Fruit fly (Drosophila melanogaster) whole organism, wandering third instar larva: ENCODE data around the gene CG31274.
A peak's percentile ranks its signal among the peaks of the same experiment; 100 is the strongest.

Source experiments
- Abd-B ChIP-seq: fragments of >200 bp; optimal IDR thresholded peaks from 2 replicates; lab custom pipeline; 2017; ENCODE audit warnings: missing biosample characterization, missing genetic modification characterization
- CG32264 ChIP-seq: fragments of 200-800 bp; sonication (Bioruptor generic); optimal IDR thresholded peaks from 2 replicates; lab custom pipeline; 2016; ENCODE audit warnings: missing biosample characterization, missing genetic modification characterization
- CG9705 ChIP-seq: fragments of 200-800 bp; sonication (Bioruptor generic); optimal IDR thresholded peaks from 2 replicates; lab custom pipeline; 2018; ENCODE audit warnings: missing biosample characterization, mild to moderate bottlenecking, missing genetic modification characterization
- CrebA ChIP-seq: fragments of 200-800 bp; sonication (Bioruptor generic); optimal IDR thresholded peaks from 2 replicates; lab custom pipeline; 2016; ENCODE audit warnings: missing biosample characterization, mild to moderate bottlenecking, missing genetic modification characterization, borderline replicate concordance
- Dfd ChIP-seq: fragments of >200 bp; optimal IDR thresholded peaks from 2 replicates; lab custom pipeline; 2017; ENCODE audit warnings: missing biosample characterization, missing genetic modification characterization
- Dif ChIP-seq: fragments of 200-275, 200-300 bp; sonication (Bioruptor generic); optimal IDR thresholded peaks from 2 replicates; lab custom pipeline; 2018; ENCODE audit warnings: missing biosample characterization, missing genetic modification characterization; ENCODE audit not compliant: partially characterized antibody
- GATAd ChIP-seq: sonication (Bioruptor generic); optimal IDR thresholded peaks from 2 replicates; lab custom pipeline; 2016; ENCODE audit warnings: missing biosample characterization, missing genetic modification characterization
- HLH106 ChIP-seq: fragments of 200-800 bp; optimal IDR thresholded peaks from 3 replicates; lab custom pipeline; 2019; ENCODE audit warnings: missing biosample characterization, mild to moderate bottlenecking, missing genetic modification characterization, moderate library complexity
- Hnf4 ChIP-seq: fragments of 200-800 bp; sonication (Bioruptor generic); optimal IDR thresholded peaks from 2 replicates; lab custom pipeline; 2016; ENCODE audit warnings: missing biosample characterization, mild to moderate bottlenecking, missing genetic modification characterization
- Hr78 ChIP-seq: fragments of >200 bp; optimal IDR thresholded peaks from 2 replicates; lab custom pipeline; 2017; ENCODE audit warnings: missing biosample characterization, missing genetic modification characterization
- Hr83 ChIP-seq: fragments of 200-300 bp; sonication (Bioruptor generic); optimal IDR thresholded peaks from 2 replicates; lab custom pipeline; 2016; ENCODE audit warnings: missing biosample characterization, mild to moderate bottlenecking, missing genetic modification characterization, moderate library complexity; ENCODE audit not compliant: poor library complexity, severe bottlenecking
- Jra ChIP-seq: sonication (Bioruptor generic); optimal IDR thresholded peaks from 2 replicates; lab custom pipeline; 2016; ENCODE audit warnings: missing biosample characterization, missing genetic modification characterization
- Mio ChIP-seq: sonication (Bioruptor generic); optimal IDR thresholded peaks from 2 replicates; lab custom pipeline; 2016; ENCODE audit warnings: missing biosample characterization, missing genetic modification characterization
- Myc ChIP-seq: fragments of >200 bp; optimal IDR thresholded peaks from 2 replicates; lab custom pipeline; 2017
- N ChIP-seq: fragments of >200 bp; optimal IDR thresholded peaks from 2 replicates; lab custom pipeline; 2018; ENCODE audit warnings: missing biosample characterization, missing external identifiers, missing genetic modification characterization
- OdsH ChIP-seq: fragments of 200-800 bp; sonication (Bioruptor generic); optimal IDR thresholded peaks from 2 replicates; lab custom pipeline; 2016; ENCODE audit warnings: missing biosample characterization, mild to moderate bottlenecking, missing genetic modification characterization
- Rel ChIP-seq, 2 experiments: fragments of 200-800 bp; sonication (Bioruptor generic) in 1 of 2; optimal IDR thresholded peaks; 2 replicates in 1 of 2; 3 replicates in 1 of 2; lab custom pipeline; 2016 to 2019; ENCODE audit warnings: mild to moderate bottlenecking in 2 of 2, missing biosample characterization in 2 of 2, missing genetic modification characterization in 2 of 2, moderate library complexity in 1 of 2
- Sp1 ChIP-seq: fragments of 200-800 bp; sonication (Bioruptor generic); optimal IDR thresholded peaks from 3 replicates; lab custom pipeline; 2019; ENCODE audit warnings: missing biosample characterization, mild to moderate bottlenecking, missing genetic modification characterization, moderate library complexity
- Vsx2 ChIP-seq: fragments of 200-300, 225-300 bp; sonication (Bioruptor generic); optimal IDR thresholded peaks from 2 replicates; lab custom pipeline; 2018; ENCODE audit warnings: missing biosample characterization, missing genetic modification characterization; ENCODE audit not compliant: partially characterized antibody
- br ChIP-seq: fragments of 200-800 bp; sonication (Bioruptor generic); optimal IDR thresholded peaks from 2 replicates; lab custom pipeline; 2016; ENCODE audit warnings: missing biosample characterization, missing genetic modification characterization
- brk ChIP-seq: fragments of 200-800 bp; sonication (Bioruptor generic); optimal IDR thresholded peaks from 2 replicates; lab custom pipeline; 2016; ENCODE audit warnings: missing biosample characterization, mild to moderate bottlenecking, missing genetic modification characterization
- dl ChIP-seq, 2 experiments: fragments of 175-275, 200-275 bp in 1 of 2; fragments of 200-275 bp in 1 of 2; sonication (Bioruptor generic); optimal IDR thresholded peaks; lab custom pipeline; 2018; ENCODE audit warnings: mild to moderate bottlenecking in 2 of 2, missing biosample characterization in 2 of 2, missing genetic modification characterization in 2 of 2, moderate library complexity in 2 of 2; ENCODE audit not compliant: partially characterized antibody in 2 of 2, insufficient read depth in 1 of 2
- dmrt93B ChIP-seq: fragments of 200-800 bp; sonication (Bioruptor generic); optimal IDR thresholded peaks from 2 replicates; lab custom pipeline; 2018; ENCODE audit warnings: missing biosample characterization, mild to moderate bottlenecking, missing genetic modification characterization
- dsf ChIP-seq: sonication (Bioruptor generic); optimal IDR thresholded peaks from 2 replicates; lab custom pipeline; 2016; ENCODE audit warnings: missing biosample characterization, missing genetic modification characterization, borderline replicate concordance
- ey ChIP-seq: fragments of 200-800 bp; sonication (Bioruptor generic); optimal IDR thresholded peaks from 2 replicates; lab custom pipeline; 2016; ENCODE audit warnings: missing biosample characterization, missing genetic modification characterization
- foxo ChIP-seq, 2 experiments: fragments of 200-800 bp; sonication (Bioruptor generic); optimal IDR thresholded peaks; 2 replicates in 1 of 2; 3 replicates in 1 of 2; lab custom pipeline; 2016 to 2017; ENCODE audit warnings: missing biosample characterization in 2 of 2, missing genetic modification characterization in 2 of 2
- fru ChIP-seq: fragments of 200-800 bp; sonication (Bioruptor generic); optimal IDR thresholded peaks from 3 replicates; lab custom pipeline; 2016; ENCODE audit warnings: missing biosample characterization, mild to moderate bottlenecking, missing genetic modification characterization
- h ChIP-seq: fragments of 200-800 bp; sonication (Bioruptor generic); optimal IDR thresholded peaks from 3 replicates; lab custom pipeline; 2016; ENCODE audit warnings: missing biosample characterization, mild to moderate bottlenecking, missing genetic modification characterization
- jim ChIP-seq: fragments of 175-275, 200-325 bp; sonication (Bioruptor generic); optimal IDR thresholded peaks from 2 replicates; lab custom pipeline; 2016; ENCODE audit warnings: missing biosample characterization, mild to moderate bottlenecking, missing genetic modification characterization
- lola ChIP-seq: fragments of >200 bp; optimal IDR thresholded peaks from 2 replicates; lab custom pipeline; 2017; ENCODE audit warnings: missing biosample characterization, missing genetic modification characterization
- pan ChIP-seq: fragments of >200 bp; optimal IDR thresholded peaks from 2 replicates; lab custom pipeline; 2017
- psq ChIP-seq: fragments of 200-800 bp; sonication (Bioruptor generic); optimal IDR thresholded peaks from 3 replicates; lab custom pipeline; 2017; ENCODE audit warnings: missing biosample characterization, mild to moderate bottlenecking, missing genetic modification characterization, moderate library complexity
- rgr ChIP-seq: fragments of 200-800 bp; sonication (Bioruptor generic); optimal IDR thresholded peaks from 3 replicates; lab custom pipeline; 2016; ENCODE audit warnings: missing biosample characterization, mild to moderate bottlenecking, missing genetic modification characterization
- sage ChIP-seq: fragments of 200-800 bp; sonication (Bioruptor generic); optimal IDR thresholded peaks from 2 replicates; lab custom pipeline; 2016; ENCODE audit warnings: missing biosample characterization, mild to moderate bottlenecking, missing genetic modification characterization
- sv ChIP-seq: fragments of 200-800 bp; sonication (Bioruptor generic); optimal IDR thresholded peaks from 3 replicates; lab custom pipeline; 2016; ENCODE audit warnings: missing biosample characterization, missing genetic modification characterization
- tai ChIP-seq: sonication (Bioruptor generic); optimal IDR thresholded peaks from 2 replicates; lab custom pipeline; 2016; ENCODE audit warnings: missing biosample characterization, missing genetic modification characterization
- usp ChIP-seq: fragments of >200 bp; optimal IDR thresholded peaks from 2 replicates; lab custom pipeline; 2017; ENCODE audit warnings: missing biosample characterization, missing genetic modification characterization
- woc ChIP-seq: sonication (Bioruptor generic); optimal IDR thresholded peaks from 2 replicates; lab custom pipeline; 2016; ENCODE audit warnings: missing biosample characterization, mild to moderate bottlenecking, missing genetic modification characterization

Gene CG31274

dm6 chr3R:16984221-16984620, 8.6 kb upstream of the CG31274 start:
- TF ChIP-seq GATAd (GFP tag; lab: Kevin White, UChicago) = no peak
- no peak for TF ChIP-seq brk (GFP tag; lab: Kevin White, UChicago)
- no peak for TF ChIP-seq ey (GFP tag; lab: Kevin White, UChicago)
- TF ChIP-seq usp (GFP tag; lab: Kevin White, UChicago) = no peak

dm6 chr3R:16985547-16985946, 7.3 kb upstream of the CG31274 start:
- peak; percentile 4 for TF ChIP-seq Hnf4 (GFP tag; lab: Kevin White, UChicago)
- peak in 1 of 2 experiments; percentile 67 for TF ChIP-seq foxo (GFP tag; optimal IDR thresholded peaks at IDR 0.05; lab: Kevin White, UChicago)
- no peak for TF ChIP-seq N (GFP tag; lab: Kevin White, UChicago)
- no peak for TF ChIP-seq CG9705 (GFP tag; lab: Kevin White, UChicago)
- TF ChIP-seq fru (GFP tag; lab: Kevin White, UChicago) = peak; percentile 66
- TF ChIP-seq Hr83 (GFP tag; lab: Kevin White, UChicago) = no peak
- no peak for TF ChIP-seq Vsx2
- TF ChIP-seq br = peak; percentile 57
- no peak for TF ChIP-seq sage
- TF ChIP-seq h (GFP tag; lab: Kevin White, UChicago) = peak; percentile 35
- TF ChIP-seq usp (GFP tag; lab: Kevin White, UChicago) = no peak
- no peak for TF ChIP-seq Jra (GFP tag; lab: Kevin White, UChicago)
- peak; percentile 1 for TF ChIP-seq woc
- TF ChIP-seq brk (GFP tag; lab: Kevin White, UChicago) = no peak
- TF ChIP-seq OdsH (GFP tag; lab: Kevin White, UChicago) = peak; percentile 32
- TF ChIP-seq CG32264 (GFP tag; lab: Kevin White, UChicago) = no peak
- peak; percentile 39 for TF ChIP-seq rgr (GFP tag; lab: Kevin White, UChicago)
- peak; percentile 46 for TF ChIP-seq dmrt93B (GFP tag; lab: Kevin White, UChicago)
- TF ChIP-seq Sp1 (GFP tag; lab: Kevin White, UChicago) = peak; percentile 11
- peak; percentile 21 for TF ChIP-seq pan
- TF ChIP-seq ey (GFP tag; lab: Kevin White, UChicago) = peak; percentile 50
- peak; percentile 62 for TF ChIP-seq HLH106
- peak; percentile 39 for TF ChIP-seq psq (GFP tag; lab: Kevin White, UChicago)

dm6 chr3R:16986181-16987074, 6.4 kb upstream of the CG31274 start:
- TF ChIP-seq woc = peak; percentile 87
- no peak for TF ChIP-seq Myc (lab: Kevin White, UChicago)
- peak; percentile 24 for TF ChIP-seq brk (GFP tag; lab: Kevin White, UChicago)
- TF ChIP-seq sv = peak; percentile 87
- TF ChIP-seq CG9705 (GFP tag; lab: Kevin White, UChicago) = peak; percentile 64
- peak; percentile 78 for TF ChIP-seq Jra (GFP tag; lab: Kevin White, UChicago)
- no peak for TF ChIP-seq Dif (GFP tag; lab: Kevin White, UChicago)
- TF ChIP-seq dl (GFP tag; optimal IDR thresholded peaks at IDR 0.05; lab: Kevin White, UChicago; ENCODE audit: insufficient read depth in 1 of 2, partially characterized antibody in 2 of 2) = no peak
- no peak for TF ChIP-seq Abd-B
- peak; percentile 90 for TF ChIP-seq CG32264 (GFP tag; lab: Kevin White, UChicago)
- no peak for TF ChIP-seq Dfd
- TF ChIP-seq GATAd (GFP tag; lab: Kevin White, UChicago) = no peak
- TF ChIP-seq Sp1 (GFP tag; lab: Kevin White, UChicago) = peak; percentile 86
- no peak for TF ChIP-seq pan
- TF ChIP-seq Mio = peak; percentile 83
- peak; percentile 66 for TF ChIP-seq CrebA (GFP tag; lab: Kevin White, UChicago)
- peak; percentile 57 for TF ChIP-seq sage
- no peak for TF ChIP-seq usp (GFP tag; lab: Kevin White, UChicago)
- no peak for TF ChIP-seq Vsx2
- TF ChIP-seq HLH106 = peak; percentile 91
- peak; percentile 95 for TF ChIP-seq fru (GFP tag; lab: Kevin White, UChicago)
- peak; percentile 49 for TF ChIP-seq Hr83 (GFP tag; lab: Kevin White, UChicago)
- peak; percentile 83 for TF ChIP-seq psq (GFP tag; lab: Kevin White, UChicago)
- TF ChIP-seq lola (GFP tag; lab: Kevin White, UChicago) = no peak
- peak; percentile 77 for TF ChIP-seq dmrt93B (GFP tag; lab: Kevin White, UChicago)
- TF ChIP-seq ey (GFP tag; lab: Kevin White, UChicago) = peak; percentile 96
- TF ChIP-seq br = peak; percentile 95
- TF ChIP-seq Hnf4 (GFP tag; lab: Kevin White, UChicago) = peak; percentile 86
- TF ChIP-seq foxo (GFP tag; optimal IDR thresholded peaks at IDR 0.05; lab: Kevin White, UChicago) = peak; percentile 90 to 96
- no peak for TF ChIP-seq dsf (GFP tag; lab: Kevin White, UChicago)
- peak; percentile 70 for TF ChIP-seq tai (GFP tag; lab: Kevin White, UChicago)
- TF ChIP-seq h (GFP tag; lab: Kevin White, UChicago) = peak; percentile 97
- no peak for TF ChIP-seq N (GFP tag; lab: Kevin White, UChicago)
- TF ChIP-seq rgr (GFP tag; lab: Kevin White, UChicago) = peak; percentile 91
- peak; percentile 93 for TF ChIP-seq OdsH (GFP tag; lab: Kevin White, UChicago)
- TF ChIP-seq jim (GFP tag; lab: Kevin White, UChicago) = no peak
- no peak for TF ChIP-seq Rel (GFP tag; optimal IDR thresholded peaks at IDR 0.05; lab: Kevin White, UChicago)
- TF ChIP-seq Rel (tag; optimal IDR thresholded peaks at IDR 0.05; lab: Kevin White, UChicago) = peak; percentile 97
- TF ChIP-seq Hr78 (GFP tag; lab: Kevin White, UChicago) = no peak
- TF ChIP-seq, all 38 proteins: peak for 24
